Worm (Caenorhabditis elegans): Measurements from ENCODE around the gene pmp-1.

The pmp-1 gene

ce11 chrII:6858835-6859234 lies 24.7 kb downstream of the pmp-1 start (continued):
- no peak for TF ChIP-seq duxl-1 (tag; optimal IDR thresholded peaks at IDR 0.05; ENCODE audit: poor library complexity)
- TF ChIP-seq pha-4 (GFP tag; IDR thresholded peaks at IDR 0.05), result 0 out of 2 replicates have a peak, but pooled peaks have one; percentile 13
- TF ChIP-seq pha-4 (tag; optimal IDR thresholded peaks at IDR 0.05), result no peak
- TF ChIP-seq nhr-25 (tag; optimal IDR thresholded peaks at IDR 0.05; ENCODE audit: borderline replicate concordance, insufficient read depth), result peak; percentile 35
- no peak for TF ChIP-seq Y105C5A.15 (GFP tag; IDR thresholded peaks at IDR 0.05)
- TF ChIP-seq unc-62 (GFP tag; optimal IDR thresholded peaks at IDR 0.05 in 1 of 2), result peak in 1 of 2 experiments; percentile 97
- no peak for TF ChIP-seq unc-62 (tag; optimal IDR thresholded peaks at IDR 0.05)
- no peak for TF ChIP-seq mxl-2 (GFP tag; conservative IDR thresholded peaks at IDR 0.05)
- no peak for TF ChIP-seq F37D6.2 (tag; optimal IDR thresholded peaks at IDR 0.05)
- TF ChIP-seq nhr-6 (tag; optimal IDR thresholded peaks at IDR 0.05), result peak; percentile 2
- TF ChIP-seq hlh-30 (tag; optimal IDR thresholded peaks at IDR 0.05; ENCODE audit: insufficient read depth), result peak; percentile 4
- TF ChIP-seq dve-1 (tag; optimal IDR thresholded peaks at IDR 0.05; ENCODE audit: insufficient read depth), result peak; percentile 24
- TF ChIP-seq daf-16 (GFP tag; optimal IDR thresholded peaks at IDR 0.05), result no peak
- TF ChIP-seq daf-16 (tag; optimal IDR thresholded peaks at IDR 0.05), result peak; percentile 40
- peak; percentile 71 for TF ChIP-seq hmg-1.1 (GFP tag; IDR thresholded peaks at IDR 0.05)
- peak in 1 of 2 experiments; percentile 32 for TF ChIP-seq lsy-2 (tag; optimal IDR thresholded peaks at IDR 0.05)
- TF ChIP-seq rbr-2 (tag; optimal IDR thresholded peaks at IDR 0.05), result peak; percentile 17
- peak; percentile 53 for TF ChIP-seq mep-1 (tag; optimal IDR thresholded peaks at IDR 0.05)
- no peak for TF ChIP-seq tag-97 (GFP tag; IDR thresholded peaks at IDR 0.05)
- no peak for TF ChIP-seq nhr-237 (tag; optimal IDR thresholded peaks at IDR 0.05)

ce11 chrII:6858201-6858600 lies 25.4 kb downstream of the pmp-1 start, which contains the start of gene dnj-5:
dnj-5 (minus strand) TSS chrII:6858301.
- TF ChIP-seq daf-12 (tag; optimal IDR thresholded peaks at IDR 0.05) (no peak), aha-1 (tag) (peak; percentile 50)

ce11 chrII:6853059-6853466 lies 30.5 kb downstream of the pmp-1 start:
- peak; percentile 73 for TF ChIP-seq Y105C5A.15 (GFP tag; IDR thresholded peaks at IDR 0.05)
- peak; percentile 68 for TF ChIP-seq lin-38 (GFP tag; IDR thresholded peaks at IDR 0.05)
- peak; percentile 77 for TF ChIP-seq arid-1 (GFP tag; conservative IDR thresholded peaks at IDR 0.05)
- TF ChIP-seq dpl-1 (GFP tag; optimal IDR thresholded peaks at IDR 0.05), result peak; percentile 18
- TF ChIP-seq lir-3 (tag; optimal IDR thresholded peaks at IDR 0.05), result peak; percentile 11
- TF ChIP-seq nhr-102 (tag; optimal IDR thresholded peaks at IDR 0.05), result peak; percentile 51
- no peak for TF ChIP-seq ceh-62 (tag; optimal IDR thresholded peaks at IDR 0.05)
- TF ChIP-seq nhr-10 (tag; optimal IDR thresholded peaks at IDR 0.05), result no peak
- no peak for TF ChIP-seq ZK546.5 (tag; optimal IDR thresholded peaks at IDR 0.05)
- peak; percentile 52 for TF ChIP-seq nhr-111 (GFP tag; optimal IDR thresholded peaks at IDR 0.05)
- TF ChIP-seq daf-16 (GFP tag; optimal IDR thresholded peaks at IDR 0.05), result peak; percentile 63 to 80
- peak; percentile 11 for TF ChIP-seq daf-16 (tag; optimal IDR thresholded peaks at IDR 0.05)
- TF ChIP-seq madf-5 (GFP tag; IDR thresholded peaks at IDR 0.05), result peak; percentile 18 to 74; a peak in 1 of 4 replicates
- TF ChIP-seq egl-43 (GFP tag; IDR thresholded peaks at IDR 0.05), result peak; percentile 94
- TF ChIP-seq Y75B8A.6 (GFP tag; IDR thresholded peaks at IDR 0.05), result no peak
- peak; percentile 66 for TF ChIP-seq nhr-48 (tag; optimal IDR thresholded peaks at IDR 0.05)
- TF ChIP-seq aly-2 (tag; optimal IDR thresholded peaks at IDR 0.05), result no peak
- TF ChIP-seq mdl-1 (tag; optimal IDR thresholded peaks at IDR 0.05), result peak in 1 of 2 experiments; percentile 28
- TF ChIP-seq snpc-4 (tag; optimal IDR thresholded peaks at IDR 0.05), result no peak
- TF ChIP-seq skn-1 (tag; optimal IDR thresholded peaks at IDR 0.05), result no peak
- TF ChIP-seq nhr-41 (GFP tag; IDR thresholded peaks at IDR 0.05), result peak; percentile 43; the same call in 1 of the 2 replicates
- no peak for TF ChIP-seq nhr-237 (tag; optimal IDR thresholded peaks at IDR 0.05)
- TF ChIP-seq gei-8 (GFP tag; optimal IDR thresholded peaks at IDR 0.05), result peak; percentile 74
- TF ChIP-seq unc-39 (tag; optimal IDR thresholded peaks at IDR 0.05), result no peak
- 0 out of 2 replicates have a peak, but pooled peaks have one; percentile 36 for TF ChIP-seq zip-11 (GFP tag; IDR thresholded peaks at IDR 0.05)
- TF ChIP-seq lin-1 (GFP tag; IDR thresholded peaks at IDR 0.05), result no peak; the same call in 1 of the 2 replicates
- TF ChIP-seq ceh-28 (tag; optimal IDR thresholded peaks at IDR 0.05), result no peak
- TF ChIP-seq sdz-12 (GFP tag; optimal IDR thresholded peaks at IDR 0.05), result peak; percentile 83
- peak; percentile 62 for TF ChIP-seq spr-1 (tag; optimal IDR thresholded peaks at IDR 0.05)
- TF ChIP-seq zip-2 (tag; optimal IDR thresholded peaks at IDR 0.05), result peak; percentile 51
- peak; percentile 68 for TF ChIP-seq nhr-28 (tag; optimal IDR thresholded peaks at IDR 0.05)

Measured in whole organism, L4 larva.